Fruit fly (Drosophila melanogaster) Kc167 (cell line): ENCODE results near the gene CG13793.

Source experiments
- insv ChIP-seq: fragments of >200 bp; optimal IDR thresholded peaks from 3 replicates; lab custom pipeline; 2018; ENCODE audit warnings: missing external identifiers
- ttk ChIP-seq: sonication (Bioruptor generic); optimal IDR thresholded peaks from 2 replicates; lab custom pipeline; 2017; ENCODE audit warnings: missing external identifiers

- TF ChIP-seq insv (lab: Kevin White, UChicago) (no peak), ttk (lab: Kevin White, UChicago) (no peak)
Observed at dm6 chr2L:7711034-7711685, 8.1 kb downstream of the CG13793 start.
